Worm (Caenorhabditis elegans): ENCODE results near the gene K03B4.9.
A peak's percentile ranks its signal among the peaks of the same experiment; 100 is the strongest.

The K03B4.9 gene

DNA sequence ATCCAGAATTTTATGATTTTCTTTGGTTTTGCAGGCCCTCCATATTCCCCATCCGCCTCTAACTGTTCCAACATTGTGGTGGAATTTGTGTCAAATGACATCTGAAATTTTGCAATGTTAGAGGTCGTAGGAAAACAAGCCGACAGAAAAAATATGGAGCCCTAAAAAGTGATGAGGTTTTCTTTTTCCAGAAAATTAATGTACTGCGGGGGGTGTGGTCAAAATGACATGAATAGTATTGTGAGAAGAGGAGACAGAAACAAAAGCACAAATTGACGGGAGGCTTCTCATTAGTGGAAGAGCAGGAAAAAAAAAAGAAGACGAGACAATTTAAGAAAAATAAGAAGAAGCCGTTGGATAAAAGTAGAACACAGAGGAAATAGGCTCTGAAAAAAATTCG lies 27.8 kb upstream of the K03B4.9 start, which contains the start of gene ZC266.1:
TSS of gene ZC266.1 (minus strand) at position 101 of the 400 bp plus-strand sequence.
- TF ChIP-seq nhr-76 (tag; optimal IDR thresholded peaks at IDR 0.05) (no peak), daf-16 (GFP tag; optimal IDR thresholded peaks at IDR 0.05) (no peak), daf-16 (tag; optimal IDR thresholded peaks at IDR 0.05) (no peak), F26F4.8 (GFP tag; conservative IDR thresholded peaks at IDR 0.05) (no peak), ces-1 (GFP tag; optimal IDR thresholded peaks at IDR 0.05) (no peak), lir-3 (tag; optimal IDR thresholded peaks at IDR 0.05) (no peak), skn-1 (tag; optimal IDR thresholded peaks at IDR 0.05) (no peak), spr-3 (GFP tag; optimal IDR thresholded peaks at IDR 0.05) (no peak), ztf-11 (tag; optimal IDR thresholded peaks at IDR 0.05) (no peak), ceh-82 (tag; optimal IDR thresholded peaks at IDR 0.05) (no peak), R02D3.7 (tag; optimal IDR thresholded peaks at IDR 0.05) (no peak), daf-19 (GFP tag; conservative IDR thresholded peaks at IDR 0.05) (no peak), mdt-29 (GFP tag; IDR thresholded peaks at IDR 0.05) (no peak)

DNA sequence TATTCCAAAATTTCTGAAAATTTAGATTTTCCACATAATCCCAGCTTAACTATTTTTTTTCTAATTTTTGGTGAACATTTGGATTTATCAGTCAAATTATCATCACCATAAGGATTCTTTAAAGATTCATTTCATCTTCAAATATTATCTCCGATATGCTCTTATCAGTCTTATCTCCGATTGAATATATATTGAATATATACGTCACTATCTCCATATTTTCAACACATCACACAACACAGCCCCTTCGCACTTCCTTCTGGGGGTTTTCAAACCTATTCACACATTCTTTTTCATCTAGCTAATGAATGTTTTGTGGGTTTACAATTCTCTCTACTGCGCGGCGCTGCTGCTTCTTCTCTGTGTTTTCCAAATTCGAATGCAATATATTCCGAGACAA lies 26.3 kb upstream of the K03B4.9 start:
- TF ChIP-seq dpl-1 (GFP tag; optimal IDR thresholded peaks at IDR 0.05) = no peak
- TF ChIP-seq ztf-11 (tag; optimal IDR thresholded peaks at IDR 0.05) = no peak
- TF ChIP-seq lim-7 (GFP tag; IDR thresholded peaks at IDR 0.05) = no peak
- TF ChIP-seq duxl-1 (tag; optimal IDR thresholded peaks at IDR 0.05; ENCODE audit: poor library complexity) = no peak
- no peak for TF ChIP-seq set-16 (GFP tag; IDR thresholded peaks at IDR 0.05)
- no peak for TF ChIP-seq pqm-1 (tag; optimal IDR thresholded peaks at IDR 0.05)
- no peak for TF ChIP-seq snpc-1.2 (GFP tag; IDR thresholded peaks at IDR 0.05)
- TF ChIP-seq ZK337.2 (GFP tag; IDR thresholded peaks at IDR 0.05) = no peak
- no peak for TF ChIP-seq sdz-12 (GFP tag; optimal IDR thresholded peaks at IDR 0.05)
- no peak for TF ChIP-seq Y105C5A.15 (GFP tag; IDR thresholded peaks at IDR 0.05)
- no peak for TF ChIP-seq ceh-28 (tag; optimal IDR thresholded peaks at IDR 0.05)
- no peak for TF ChIP-seq attf-4 (tag; optimal IDR thresholded peaks at IDR 0.05)
- no peak for TF ChIP-seq ztf-7 (tag; optimal IDR thresholded peaks at IDR 0.05)
- no peak for TF ChIP-seq dmd-8 (GFP tag; IDR thresholded peaks at IDR 0.05)
- no peak for TF ChIP-seq T20F7.1 (GFP tag; optimal IDR thresholded peaks at IDR 0.05)
- no peak for TF ChIP-seq mxl-3 (GFP tag; optimal IDR thresholded peaks at IDR 0.05)
- no peak for TF ChIP-seq lsy-2 (tag; optimal IDR thresholded peaks at IDR 0.05)

DNA sequence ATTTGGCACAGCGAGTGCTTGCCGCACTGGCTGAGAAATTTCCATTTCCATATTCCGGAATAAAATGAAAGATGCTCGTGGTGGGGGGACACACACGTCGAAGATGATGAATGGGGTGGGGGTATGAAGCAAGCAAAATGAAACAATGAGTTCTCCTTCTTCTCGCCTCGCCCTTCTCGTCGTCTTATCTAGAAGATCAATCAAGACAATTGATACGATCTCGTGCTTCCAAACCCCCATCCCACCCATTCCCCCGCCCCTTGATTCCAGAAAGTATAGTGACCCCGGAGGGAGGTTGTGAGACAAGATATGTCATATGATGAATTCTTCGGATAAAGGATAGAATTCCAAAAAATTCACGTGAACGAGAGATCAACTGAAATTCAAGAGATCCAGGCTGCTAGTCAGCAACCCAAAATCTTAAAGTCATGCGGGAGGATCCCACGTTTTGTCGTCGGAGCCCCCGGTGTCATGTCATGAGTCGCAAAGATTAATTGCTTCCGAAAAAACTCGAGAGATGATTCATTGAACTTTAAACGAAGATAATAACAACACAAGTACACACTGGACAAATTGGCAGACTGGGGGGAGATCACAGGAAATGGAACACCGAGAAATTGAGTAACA lies 22.2 kb upstream of the K03B4.9 start:
- TF ChIP-seq nhr-11 (tag; optimal IDR thresholded peaks at IDR 0.05) = peak; percentile 51
- no peak for TF ChIP-seq snpc-1.2 (GFP tag; IDR thresholded peaks at IDR 0.05)
- TF ChIP-seq lir-3 (tag; optimal IDR thresholded peaks at IDR 0.05) = no peak
- no peak for TF ChIP-seq Y5F2A.4 (GFP tag; optimal IDR thresholded peaks at IDR 0.05)
- TF ChIP-seq hmg-1.1 (GFP tag; IDR thresholded peaks at IDR 0.05) = no peak
- no peak for TF ChIP-seq egl-43 (GFP tag; IDR thresholded peaks at IDR 0.05)
- TF ChIP-seq hlh-30 (tag; optimal IDR thresholded peaks at IDR 0.05; ENCODE audit: insufficient read depth) = peak; percentile 38
- TF ChIP-seq lsy-2 (tag; optimal IDR thresholded peaks at IDR 0.05) = peak in 1 of 2 experiments; percentile 5
- TF ChIP-seq nhr-41 (GFP tag; IDR thresholded peaks at IDR 0.05) = no peak
- no peak for TF ChIP-seq lin-29 (GFP tag; IDR thresholded peaks at IDR 0.05)
- TF ChIP-seq lin-38 (GFP tag; IDR thresholded peaks at IDR 0.05) = no peak
- TF ChIP-seq nhr-42 (GFP tag; IDR thresholded peaks at IDR 0.05) = no peak
- TF ChIP-seq zag-1 (tag; optimal IDR thresholded peaks at IDR 0.05) = no peak
- TF ChIP-seq mdl-1 (tag; optimal IDR thresholded peaks at IDR 0.05) = peak in 1 of 2 experiments; percentile 21
- no peak for TF ChIP-seq unc-130 (GFP tag; optimal IDR thresholded peaks at IDR 0.05)
- no peak for TF ChIP-seq ZK337.2 (GFP tag; IDR thresholded peaks at IDR 0.05)
- no peak for TF ChIP-seq ceh-62 (tag; optimal IDR thresholded peaks at IDR 0.05)
- peak in 1 of 2 experiments; percentile 74 for TF ChIP-seq unc-62 (GFP tag; optimal IDR thresholded peaks at IDR 0.05 in 1 of 2)
- TF ChIP-seq unc-62 (tag; optimal IDR thresholded peaks at IDR 0.05) = no peak
- TF ChIP-seq nhr-10 (tag; optimal IDR thresholded peaks at IDR 0.05) = no peak
- TF ChIP-seq hif-1 (tag; optimal IDR thresholded peaks at IDR 0.05) = no peak
- TF ChIP-seq F26F4.8 (GFP tag; conservative IDR thresholded peaks at IDR 0.05) = no peak
- TF ChIP-seq hlh-11 (tag; optimal IDR thresholded peaks at IDR 0.05) = peak; percentile 37
- no peak for TF ChIP-seq daf-19 (GFP tag; conservative IDR thresholded peaks at IDR 0.05)
- no peak for TF ChIP-seq mep-1 (tag; optimal IDR thresholded peaks at IDR 0.05)
- no peak for TF ChIP-seq Y105C5A.15 (GFP tag; IDR thresholded peaks at IDR 0.05)
- TF ChIP-seq gei-8 (GFP tag; optimal IDR thresholded peaks at IDR 0.05) = no peak
